Worm (Caenorhabditis elegans) whole organism, early embryonic: ENCODE measurements around the gene srh-95.

ENCODE experiments used
- F13C5.2 ChIP-seq: sonication (generic microtip); optimal IDR thresholded peaks from 2 replicates; lab custom pipeline; 2017; ENCODE audit warnings: mild to moderate bottlenecking, missing genetic modification characterization, inconsistent platforms, missing compliant biosample characterization
- aly-1 ChIP-seq: sonication (generic microtip); optimal IDR thresholded peaks from 2 replicates; lab custom pipeline; 2016; ENCODE audit warnings: missing genetic modification characterization, missing compliant biosample characterization
- ama-1 ChIP-seq: fragments of 150-350 bp; optimal IDR thresholded peaks from 2 replicates; lab custom pipeline; 2014
- flt-1 ChIP-seq: fragments of 200-800 bp; sonication (Bioruptor generic); IDR thresholded peaks from 2 replicates; pipeline ENCODE4 v1.3.6; 2022; ENCODE audit warnings: missing genetic modification characterization, missing compliant biosample characterization
- tbx-11 ChIP-seq: fragments of 200-800 bp; sonication (Bioruptor generic); IDR thresholded peaks from 2 replicates; pipeline ENCODE4 v1.3.6; 2022; ENCODE audit warnings: missing genetic modification characterization, missing compliant biosample characterization
- tbx-37 ChIP-seq: fragments of 200-800 bp; sonication (Bioruptor generic); conservative IDR thresholded peaks from 2 replicates; pipeline ENCODE4 v1.3.6; 2022; ENCODE audit warnings: missing genetic modification reagents, missing genetic modification characterization, missing compliant biosample characterization
- tra-4 ChIP-seq: sonication (generic microtip); optimal IDR thresholded peaks from 2 replicates; lab custom pipeline; 2017; ENCODE audit warnings: missing genetic modification characterization, missing compliant biosample characterization

DNA sequence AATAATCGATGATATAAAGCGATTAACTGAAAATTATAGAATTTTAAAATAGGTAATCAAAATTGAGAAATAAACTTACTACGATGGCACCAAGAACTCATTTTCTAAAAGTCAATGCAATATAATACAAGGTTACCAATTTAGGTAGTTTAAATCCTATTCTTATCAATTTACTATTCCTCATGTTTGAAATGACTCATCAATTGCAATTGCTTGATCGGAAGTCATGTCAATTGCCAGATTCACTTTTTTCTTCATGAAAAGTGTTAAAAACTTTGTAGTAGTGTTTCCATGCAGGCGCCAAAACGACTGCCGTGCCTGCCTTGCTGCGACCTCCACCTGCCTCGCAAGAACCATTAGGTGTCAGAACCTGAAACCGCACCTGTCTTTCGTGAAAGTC lies 20.1 kb upstream of the srh-95 start, which contains the start of gene F11A5.13:
- TF ChIP-seq tbx-11 (GFP tag; lab: Robert Waterston, UW) (no peak), aly-1 (tag; lab: Kevin White, UChicago) (no peak), ama-1 (lab: Kevin White, UChicago) (no peak), F13C5.2 (tag; lab: Kevin White, UChicago) (no peak), flt-1 (no peak), tbx-37 (no peak), tra-4 (tag; lab: Kevin White, UChicago) (no peak)
